Worm (Caenorhabditis elegans) whole organism, early embryonic: ENCODE data around the gene Y66D12A.24.

Source experiments
- B0310.2 ChIP-seq: sonication (generic microtip); optimal IDR thresholded peaks from 2 replicates; lab custom pipeline; 2016; ENCODE audit warnings: mild to moderate bottlenecking, missing genetic modification characterization, missing compliant biosample characterization
- aly-1 ChIP-seq: sonication (generic microtip); optimal IDR thresholded peaks from 2 replicates; lab custom pipeline; 2016; ENCODE audit warnings: missing genetic modification characterization, missing compliant biosample characterization
- ama-1 ChIP-seq: fragments of 150-350 bp; optimal IDR thresholded peaks from 2 replicates; lab custom pipeline; 2014
- ceh-36 ChIP-seq: sonication (generic microtip); optimal IDR thresholded peaks from 2 replicates; lab custom pipeline; 2016; ENCODE audit warnings: missing genetic modification characterization, inconsistent platforms, missing compliant biosample characterization
- ets-7 ChIP-seq: sonication (generic microtip); optimal IDR thresholded peaks from 2 replicates; lab custom pipeline; 2016; ENCODE audit warnings: missing genotype, missing genetic modification characterization, missing compliant biosample characterization
- flt-1 ChIP-seq: fragments of 200-800 bp; sonication (Bioruptor generic); IDR thresholded peaks from 2 replicates; pipeline ENCODE4 v1.3.6; 2022; ENCODE audit warnings: missing genetic modification characterization, missing compliant biosample characterization
- hmbx-1 ChIP-seq: sonication (generic microtip); optimal IDR thresholded peaks from 2 replicates; lab custom pipeline; 2016; ENCODE audit warnings: mild to moderate bottlenecking, missing genetic modification characterization, missing compliant biosample characterization
- hmg-4 ChIP-seq: fragments of 200-800 bp; sonication (Bioruptor generic); optimal IDR thresholded peaks from 2 replicates; lab custom pipeline; 2018; ENCODE audit warnings: mild to moderate bottlenecking, missing genetic modification characterization, missing compliant biosample characterization
- tra-4 ChIP-seq: sonication (generic microtip); optimal IDR thresholded peaks from 2 replicates; lab custom pipeline; 2017; ENCODE audit warnings: missing genetic modification characterization, missing compliant biosample characterization

DNA sequence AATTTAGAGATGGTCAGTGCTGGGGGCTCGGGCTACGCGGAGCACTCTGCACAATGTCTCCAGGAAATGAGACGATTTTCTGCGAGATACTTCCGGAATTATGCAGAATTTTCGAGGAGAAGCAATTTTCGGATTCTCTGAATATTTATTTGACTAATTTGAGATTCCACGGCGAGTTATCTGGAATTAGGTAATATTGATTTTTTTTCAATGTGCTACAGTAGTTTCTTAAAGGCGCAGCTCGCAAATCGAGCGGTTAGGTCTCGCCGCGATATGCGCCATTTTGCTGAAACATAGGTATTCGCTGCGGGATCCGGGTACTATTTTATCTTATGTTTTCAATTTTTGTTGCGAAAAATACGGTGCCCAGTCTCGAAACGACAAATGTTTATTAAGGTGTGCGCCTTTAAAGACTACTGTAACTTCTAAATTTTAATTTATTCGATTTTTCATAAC is 38.0 kb downstream of the Y66D12A.24 start, which contains the start of gene nrps-1:
- TF ChIP-seq ama-1 (lab: Kevin White, UChicago) (no peak), tra-4 (tag; lab: Kevin White, UChicago) (no peak), aly-1 (tag; lab: Kevin White, UChicago) (no peak), ets-7 (tag; lab: Kevin White, UChicago) (no peak), hmbx-1 (no peak), ceh-36 (tag; lab: Kevin White, UChicago) (no peak), flt-1 (GFP tag; lab: Robert Waterston, UW) (no peak), B0310.2 (tag; lab: Kevin White, UChicago) (no peak), hmg-4 (GFP tag; lab: Kevin White, UChicago) (no peak)
